Worm (Caenorhabditis elegans): ENCODE results near the gene T11F9.21.

DNA sequence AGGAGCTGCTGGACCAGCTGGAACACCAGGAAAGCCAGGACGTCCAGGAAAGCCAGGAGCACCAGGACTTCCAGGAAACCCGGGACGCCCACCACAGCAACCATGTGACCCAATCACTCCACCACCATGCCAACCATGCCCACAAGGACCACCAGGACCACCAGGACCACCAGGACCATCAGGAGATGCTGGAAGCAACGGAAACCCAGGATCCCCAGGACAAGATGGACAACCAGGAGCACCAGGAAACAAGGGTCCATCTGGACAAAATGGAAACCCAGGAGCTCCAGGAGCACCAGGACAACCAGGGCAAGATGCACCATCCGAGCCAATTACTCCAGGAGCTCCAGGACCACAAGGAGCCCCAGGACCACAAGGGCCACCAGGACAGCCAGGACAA lies 8.2 kb upstream of the T11F9.21 start:
- no peak for TF ChIP-seq dao-5 (tag; optimal IDR thresholded peaks at IDR 0.05)
- TF ChIP-seq W03F9.2 (tag; optimal IDR thresholded peaks at IDR 0.05) = no peak
- TF ChIP-seq him-1 (tag; optimal IDR thresholded peaks at IDR 0.05) = no peak
